Worm (Caenorhabditis elegans): ENCODE results near the gene unc-85.

- TF ChIP-seq B0035.1 (tag; optimal IDR thresholded peaks at IDR 0.05) = no peak
- TF ChIP-seq attf-6 (GFP tag; IDR thresholded peaks at IDR 0.05) = no peak
These were observed 27.7 kb upstream of the unc-85 start for ce11 chrII:4674188-4674587.
